Worm (Caenorhabditis elegans) whole organism, L4 larva: ENCODE measurements around the gene ddl-2.

Experiments
- F37D6.2 ChIP-seq: sonication (generic microtip); optimal IDR thresholded peaks from 2 replicates; lab custom pipeline; 2016; ENCODE audit warnings: mild to moderate bottlenecking, missing genetic modification characterization, missing compliant biosample characterization
- F44E2.7 ChIP-seq: fragments of 200-800 bp; sonication (Bioruptor generic); IDR thresholded peaks from 2 replicates; pipeline ENCODE4 v2.1.2; 2022; ENCODE audit warnings: missing genetic modification characterization, missing compliant biosample characterization
- F49E8.2 ChIP-seq: sonication (generic microtip); optimal IDR thresholded peaks from 2 replicates; lab custom pipeline; 2016; ENCODE audit warnings: missing compliant biosample characterization, mild to moderate bottlenecking, missing genetic modification characterization, borderline replicate concordance
- R02D3.7 ChIP-seq: fragments of 150-350 bp; sonication (generic microtip); optimal IDR thresholded peaks from 3 replicates; lab custom pipeline; 2014; ENCODE audit warnings: missing biosample characterization, missing genetic modification characterization
- Y105C5A.15 ChIP-seq: fragments of 200-800 bp; sonication (Bioruptor generic); IDR thresholded peaks from 2 replicates; pipeline ENCODE4 v1.3.6; 2022; ENCODE audit warnings: missing genetic modification characterization, missing compliant biosample characterization
- Y75B8A.6 ChIP-seq: fragments of 200-800 bp; sonication (Bioruptor generic); IDR thresholded peaks from 2 replicates; pipeline ENCODE4 v1.3.6; 2022; ENCODE audit warnings: missing genetic modification reagents, missing genetic modification characterization, missing compliant biosample characterization
- aha-1 ChIP-seq: fragments of 150-350 bp; peaks from one replicate; lab custom pipeline; 2014; ENCODE audit warnings: missing biosample characterization, missing genetic modification characterization
- attf-4 ChIP-seq: sonication (generic microtip); optimal IDR thresholded peaks from 3 replicates; lab custom pipeline; 2017; ENCODE audit warnings: missing biosample characterization, missing genetic modification characterization
- ceh-28 ChIP-seq: fragments of 150-350 bp; optimal IDR thresholded peaks from 2 replicates; lab custom pipeline; 2014; ENCODE audit warnings: missing biosample characterization, missing genetic modification reagents, missing genetic modification characterization
- ceh-82 ChIP-seq: sonication (generic microtip); optimal IDR thresholded peaks from 2 replicates; lab custom pipeline; 2017; ENCODE audit warnings: missing biosample characterization, missing genetic modification characterization
- ces-1 ChIP-seq: fragments of 150-350 bp; sonication (generic microtip); optimal IDR thresholded peaks from 4 replicates; lab custom pipeline; 2014; ENCODE audit warnings: missing biosample characterization, missing genetic modification reagents, missing genetic modification characterization
- daf-12 ChIP-seq: fragments of 150-350 bp; optimal IDR thresholded peaks from 2 replicates; lab custom pipeline; 2014; ENCODE audit warnings: missing biosample characterization, missing genetic modification reagents, missing genetic modification characterization
- dmd-6 ChIP-seq: fragments of 200-800 bp; sonication (Bioruptor generic); IDR thresholded peaks from 2 replicates; pipeline ENCODE4 v1.3.6; 2022; ENCODE audit warnings: missing genetic modification reagents, missing genetic modification characterization, missing compliant biosample characterization
- dpl-1 ChIP-seq: fragments of 150-350 bp; optimal IDR thresholded peaks from 2 replicates; lab custom pipeline; 2014; ENCODE audit warnings: missing biosample characterization, missing genetic modification reagents, missing genetic modification characterization
- duxl-1 ChIP-seq: sonication (generic microtip); optimal IDR thresholded peaks from 2 replicates; lab custom pipeline; 2016; ENCODE audit warnings: mild to moderate bottlenecking, missing genetic modification characterization, moderate library complexity, missing compliant biosample characterization; ENCODE audit not compliant: poor library complexity
- dve-1 ChIP-seq: sonication (generic microtip); optimal IDR thresholded peaks from 2 replicates; lab custom pipeline; 2017; ENCODE audit warnings: antibody characterized with exemption, mild to moderate bottlenecking, missing genetic modification characterization, missing compliant biosample characterization; ENCODE audit not compliant: insufficient read depth
- fkh-10 ChIP-seq: fragments of 150-350 bp; optimal IDR thresholded peaks from 2 replicates; lab custom pipeline; 2014; ENCODE audit warnings: missing biosample characterization, missing genetic modification reagents, missing genetic modification characterization
- hif-1 ChIP-seq, 2 experiments: sonication (generic microtip); optimal IDR thresholded peaks; 2 replicates each; lab custom pipeline; 2016 to 2017; ENCODE audit warnings: missing compliant biosample characterization in 2 of 2, missing genetic modification characterization in 2 of 2, missing genetic modification reagents in 2 of 2, missing genotype in 2 of 2, mild to moderate bottlenecking in 1 of 2
- hlh-30 ChIP-seq: sonication (generic microtip); optimal IDR thresholded peaks from 2 replicates; lab custom pipeline; 2017; ENCODE audit warnings: antibody characterized with exemption, mild to moderate bottlenecking, missing genetic modification characterization, missing compliant biosample characterization; ENCODE audit not compliant: insufficient read depth
- lin-15B ChIP-seq: fragments of 150-350 bp; sonication (generic microtip); optimal IDR thresholded peaks from 3 replicates; lab custom pipeline; 2014; ENCODE audit warnings: missing biosample characterization, missing genetic modification characterization
- lin-38 ChIP-seq: fragments of 200-800 bp; sonication (Bioruptor generic); IDR thresholded peaks from 2 replicates; pipeline ENCODE4 v1.3.6; 2022; ENCODE audit warnings: missing genetic modification reagents, missing genetic modification characterization, missing compliant biosample characterization
- lir-3 ChIP-seq: sonication (generic microtip); optimal IDR thresholded peaks from 2 replicates; lab custom pipeline; 2016; ENCODE audit warnings: mild to moderate bottlenecking, missing genetic modification characterization, missing compliant biosample characterization
- lsy-2 ChIP-seq, 2 experiments: fragments of 150-350 bp in 1 of 2; sonication (generic microtip) in 1 of 2; optimal IDR thresholded peaks; 2 replicates each; lab custom pipeline; 2014 to 2017; ENCODE audit warnings: missing biosample characterization in 2 of 2, missing genetic modification characterization in 2 of 2
- mdt-29 ChIP-seq: fragments of 200-800 bp; sonication (Bioruptor generic); IDR thresholded peaks from 2 replicates; pipeline ENCODE4 v1.3.6; 2022; ENCODE audit warnings: missing genetic modification reagents, missing genetic modification characterization, missing compliant biosample characterization
- mxl-2 ChIP-seq: fragments of 200-800 bp; sonication (Bioruptor generic); conservative IDR thresholded peaks from 2 replicates; pipeline ENCODE4 v1.3.6; 2022; ENCODE audit warnings: missing genetic modification reagents, missing genetic modification characterization, missing compliant biosample characterization
- nhr-111 ChIP-seq: fragments of 200-800 bp; sonication (Bioruptor generic); optimal IDR thresholded peaks from 2 replicates; lab custom pipeline; 2018; ENCODE audit warnings: mild to moderate bottlenecking, missing genetic modification characterization, missing compliant biosample characterization
- nhr-237 ChIP-seq: sonication (generic microtip); optimal IDR thresholded peaks from 2 replicates; lab custom pipeline; 2017; ENCODE audit warnings: missing biosample characterization, missing genetic modification characterization
- nhr-28 ChIP-seq: fragments of 150-350 bp; optimal IDR thresholded peaks from 2 replicates; lab custom pipeline; 2014; ENCODE audit warnings: missing biosample characterization, missing genetic modification characterization
- nhr-42 ChIP-seq: fragments of 200-800 bp; sonication (Bioruptor generic); IDR thresholded peaks from 2 replicates; pipeline ENCODE4 v1.3.6; 2022; ENCODE audit warnings: missing genetic modification characterization, missing compliant biosample characterization
- nhr-48 ChIP-seq: sonication (generic microtip); optimal IDR thresholded peaks from 2 replicates; lab custom pipeline; 2016; ENCODE audit warnings: mild to moderate bottlenecking, missing genetic modification characterization, missing compliant biosample characterization
- nhr-76 ChIP-seq: fragments of 150-350 bp; optimal IDR thresholded peaks from 2 replicates; lab custom pipeline; 2014; ENCODE audit warnings: missing biosample characterization, missing genetic modification characterization
- php-3 ChIP-seq: fragments of 200-800 bp; sonication (Bioruptor generic); IDR thresholded peaks from 2 replicates; pipeline ENCODE4 v1.3.6; 2022; ENCODE audit warnings: missing genetic modification reagents, missing genetic modification characterization, missing compliant biosample characterization
- saeg-2 ChIP-seq: fragments of 200-800 bp; sonication (Bioruptor generic); IDR thresholded peaks from 2 replicates; pipeline ENCODE4 v1.3.6; 2022; ENCODE audit warnings: missing genetic modification reagents, missing genetic modification characterization, missing compliant biosample characterization
- set-16 ChIP-seq: fragments of 200-800 bp; sonication (Bioruptor generic); IDR thresholded peaks from 2 replicates; pipeline ENCODE4 v1.3.6; 2022; ENCODE audit warnings: missing genetic modification reagents, missing genetic modification characterization, missing compliant biosample characterization
- snpc-4 ChIP-seq: fragments of 150-350 bp; optimal IDR thresholded peaks from 2 replicates; lab custom pipeline; 2014; ENCODE audit warnings: missing biosample characterization, missing genetic modification characterization
- spr-1 ChIP-seq: sonication (generic microtip); optimal IDR thresholded peaks from 2 replicates; lab custom pipeline; 2016; ENCODE audit warnings: mild to moderate bottlenecking, missing genetic modification characterization, missing compliant biosample characterization
- spr-3 ChIP-seq: fragments of 200-800 bp; sonication (Bioruptor generic); optimal IDR thresholded peaks from 2 replicates; lab custom pipeline; 2018; ENCODE audit warnings: mild to moderate bottlenecking, missing genetic modification characterization, missing compliant biosample characterization
- unc-39 ChIP-seq: sonication (generic microtip); optimal IDR thresholded peaks from 2 replicates; lab custom pipeline; 2017; ENCODE audit warnings: missing biosample characterization, missing genetic modification characterization
- zfp-3 ChIP-seq: fragments of 200-800 bp; sonication (Bioruptor generic); conservative IDR thresholded peaks from 2 replicates; pipeline ENCODE4 v1.3.6; 2022; ENCODE audit warnings: missing genetic modification reagents, missing genetic modification characterization, missing compliant biosample characterization
- zip-11 ChIP-seq: fragments of 200-800 bp; sonication (Bioruptor generic); IDR thresholded peaks from 2 replicates; pipeline ENCODE4 v1.3.6; 2022; ENCODE audit warnings: missing genetic modification characterization, missing compliant biosample characterization
- zip-2 ChIP-seq: fragments of 150-350 bp; optimal IDR thresholded peaks from 2 replicates; lab custom pipeline; 2014; ENCODE audit warnings: missing biosample characterization, missing genetic modification characterization
- ztf-11 ChIP-seq: fragments of 150-350 bp; optimal IDR thresholded peaks from 2 replicates; lab custom pipeline; 2014; ENCODE audit warnings: missing biosample characterization, missing genetic modification characterization

The ddl-2 gene

DNA sequence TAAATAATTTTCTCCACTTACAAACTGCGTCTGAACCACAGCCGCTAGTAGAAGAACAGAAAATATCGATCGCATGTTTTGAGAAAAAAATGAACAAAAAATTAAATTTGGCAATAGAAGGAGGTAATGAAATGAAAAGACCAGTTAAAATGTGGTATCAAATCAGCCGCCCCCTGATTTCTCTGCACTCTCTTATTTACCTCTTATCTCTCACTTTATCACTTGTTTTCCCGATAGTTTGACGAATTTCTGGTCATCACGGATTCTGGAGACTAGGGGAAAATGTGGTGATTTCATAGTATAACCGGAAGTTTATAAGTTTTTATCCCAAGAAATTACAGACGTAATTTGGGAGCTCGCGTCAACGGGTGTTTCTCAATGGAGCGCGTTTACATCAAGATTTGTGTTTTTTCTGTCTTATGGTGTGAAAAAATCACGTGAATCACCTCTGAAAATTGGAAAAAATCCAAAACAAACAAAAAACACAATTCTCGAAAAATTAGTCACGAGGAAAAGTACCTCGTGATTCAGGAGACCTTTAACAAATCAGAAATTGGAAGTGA is 46.3 kb upstream of the ddl-2 start, which contains the start of gene clec-146:
Gene clec-146 (minus strand): TSS at position 116 of the 563 bp plus-strand sequence.
- TF ChIP-seq saeg-2 (GFP tag; lab: Robert Waterston, UW) (no peak), spr-3 (GFP tag; lab: Kevin White, UChicago) (no peak), nhr-48 (tag; lab: Kevin White, UChicago) (no peak), lsy-2 (tag; optimal IDR thresholded peaks at IDR 0.05; lab: Kevin White, UChicago) (no peak), Y75B8A.6 (no peak), zfp-3 (no peak), zip-2 (tag; lab: Kevin White, UChicago) (no peak)

ce11 chrII:13590461-13590860 is 43.0 kb upstream of the ddl-2 start, which contains the start of gene clec-145:
clec-145 (minus strand) TSS chrII:13590561.
- TF ChIP-seq nhr-111 (GFP tag; lab: Kevin White, UChicago) (no peak), daf-12 (tag; lab: Kevin White, UChicago) (no peak), lin-15B (no peak), duxl-1 (tag; lab: Kevin White, UChicago) (no peak), snpc-4 (tag; lab: Kevin White, UChicago) (no peak), dpl-1 (GFP tag; lab: Kevin White, UChicago) (no peak), nhr-76 (tag; lab: Kevin White, UChicago) (no peak), unc-39 (tag; lab: Kevin White, UChicago) (no peak), php-3 (GFP tag; lab: Robert Waterston, UW) (no peak), nhr-237 (tag; lab: Kevin White, UChicago) (no peak), nhr-48 (tag; lab: Kevin White, UChicago) (no peak), dmd-6 (GFP tag; lab: Robert Waterston, UW) (no peak), hlh-30 (tag; lab: Kevin White, UChicago) (no peak), ztf-11 (tag; lab: Kevin White, UChicago) (no peak), Y105C5A.15 (no peak), F49E8.2 (tag; lab: Kevin White, UChicago) (no peak)
- TF ChIP-seq, all 104 proteins: peak for 0

DNA sequence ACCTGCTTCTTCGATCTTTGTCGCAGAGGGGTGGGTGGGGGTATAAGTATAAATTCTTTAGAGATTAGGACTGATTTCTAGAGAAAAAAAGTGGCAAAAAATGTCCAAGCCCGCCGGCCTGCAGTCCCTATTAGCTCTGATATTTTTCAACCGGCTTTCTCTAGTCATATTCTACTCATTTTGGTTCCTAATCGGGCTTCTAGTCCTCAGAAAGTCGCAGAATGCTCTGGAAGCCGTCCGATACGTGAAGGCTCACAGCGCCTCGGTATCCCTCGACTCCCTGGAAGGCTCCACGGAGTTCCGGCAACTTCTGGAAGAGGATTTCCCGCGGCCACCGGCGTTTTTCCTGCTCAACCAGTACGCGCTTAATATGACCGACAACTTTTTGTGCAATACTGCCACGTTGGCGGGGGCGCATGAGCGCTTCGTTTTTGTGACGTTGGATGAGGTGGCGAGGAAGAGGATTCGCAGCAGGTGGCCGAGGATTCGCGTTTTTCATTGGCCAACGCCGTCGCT is 38.3 kb upstream of the ddl-2 start, which contains the start of gene Y48E1B.8:
Gene Y48E1B.8 (plus strand): TSS at position 51 of the 516 bp plus-strand sequence.
- TF ChIP-seq set-16 (GFP tag; lab: Robert Waterston, UW) (peak; percentile 59), nhr-111 (GFP tag; lab: Kevin White, UChicago) (no peak), nhr-42 (0 out of 2 replicates have a peak, but pooled peaks have one; percentile 5)

DNA sequence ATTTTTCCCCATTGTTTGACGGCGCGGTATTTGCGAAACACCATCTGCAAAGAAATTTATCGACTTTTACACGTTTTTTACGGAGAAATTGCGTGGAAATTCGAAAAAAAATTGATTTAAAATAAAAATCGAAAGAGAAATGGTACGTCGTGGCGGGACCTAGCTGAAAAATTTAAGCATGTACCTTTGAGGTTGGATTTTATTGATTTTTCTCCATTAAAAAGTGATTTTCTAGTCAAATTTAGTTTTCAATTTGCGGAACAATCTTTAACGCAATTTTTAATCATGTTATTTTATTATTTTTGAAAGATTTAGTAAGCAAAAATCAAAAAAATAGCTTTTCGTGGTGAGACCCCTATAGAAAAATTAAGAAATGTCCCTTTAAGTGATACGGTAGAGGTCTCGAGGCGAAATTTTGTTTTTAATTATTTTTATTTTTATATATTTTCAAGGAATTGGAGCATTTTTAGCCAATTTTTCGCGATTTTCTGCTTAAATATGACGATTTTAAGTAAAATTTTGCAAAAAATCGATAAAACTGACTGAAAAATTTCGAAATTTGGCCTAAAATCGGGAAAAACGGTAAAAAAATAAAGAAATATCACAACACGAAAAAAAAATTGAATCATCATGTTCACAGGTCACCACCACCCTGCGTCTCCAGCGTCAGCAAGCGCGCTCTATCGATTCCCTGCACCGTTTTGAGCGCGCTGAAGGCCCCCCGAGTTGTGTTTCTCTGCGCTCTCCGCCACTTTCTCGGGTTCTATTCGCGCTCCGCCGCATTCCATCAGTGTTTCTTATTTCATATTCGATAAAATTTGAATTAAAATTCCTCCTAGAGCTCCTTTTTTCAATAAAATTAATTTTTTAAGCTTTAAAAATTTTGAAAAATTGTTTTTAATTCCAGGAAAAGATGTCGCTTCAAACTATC is 27.8 kb upstream of the ddl-2 start, which contains the start of the genes mrpl-37 and lin-38:
Gene mrpl-37 (minus strand): TSS at position 51 of the 931 bp plus-strand sequence.
Gene lin-38 (plus strand): TSS at position 908 of the 931 bp plus-strand sequence.
- no peak for TF ChIP-seq zip-11
- TF ChIP-seq nhr-28 (tag; lab: Kevin White, UChicago), result peak; percentile 29
- no peak for TF ChIP-seq R02D3.7 (tag; lab: Kevin White, UChicago)
- TF ChIP-seq hif-1 (tag; optimal IDR thresholded peaks at IDR 0.05; lab: Kevin White, UChicago), result peak in 1 of 2 experiments; percentile 63
- no peak for TF ChIP-seq attf-4
- TF ChIP-seq ceh-82, result no peak
- TF ChIP-seq F37D6.2 (tag; lab: Kevin White, UChicago), result peak; percentile 25
- TF ChIP-seq spr-1 (tag; lab: Kevin White, UChicago), result no peak
- TF ChIP-seq fkh-10 (GFP tag; lab: Kevin White, UChicago), result peak; percentile 53
- TF ChIP-seq mxl-2 (GFP tag; lab: Robert Waterston, UW), result no peak
- no peak for TF ChIP-seq F44E2.7
- no peak for TF ChIP-seq ceh-28 (tag; lab: Kevin White, UChicago)
- TF ChIP-seq hlh-30 (tag; lab: Kevin White, UChicago), result peak; percentile 80
- TF ChIP-seq F49E8.2 (tag; lab: Kevin White, UChicago), result peak; percentile 13
- TF ChIP-seq aha-1 (tag; lab: Kevin White, UChicago), result peak; percentile 98
- peak; percentile 15 to 78 for TF ChIP-seq lsy-2 (tag; optimal IDR thresholded peaks at IDR 0.05; lab: Kevin White, UChicago)
- TF ChIP-seq lir-3, result no peak
- TF ChIP-seq ztf-11 (tag; lab: Kevin White, UChicago), result no peak
- no peak for TF ChIP-seq mdt-29
- peak; percentile 64 for TF ChIP-seq dve-1 (tag; lab: Kevin White, UChicago)
- peak; percentile 86 for TF ChIP-seq lin-38 (GFP tag; lab: Robert Waterston, UW)
- no peak for TF ChIP-seq ces-1 (GFP tag; lab: Kevin White, UChicago)
